Fruit fly (Drosophila melanogaster) whole organism, prepupa: ENCODE measurements around the gene Mvd.
"Not testable (repeated sequence)": the region's sequence is repeated elsewhere in the genome, so short reads cannot be mapped to it uniquely, and the experiment has no call there.

Experiments used
- CG11902 ChIP-seq: fragments of 200-800 bp; sonication (Bioruptor generic); optimal IDR thresholded peaks from 3 replicates; lab custom pipeline; 2016; ENCODE audit warnings: missing biosample characterization, missing genetic modification characterization
- CG16779 ChIP-seq: fragments of 200-800 bp; sonication (Bioruptor generic); optimal IDR thresholded peaks from 3 replicates; lab custom pipeline; 2017; ENCODE audit warnings: missing biosample characterization, mild to moderate bottlenecking, missing genetic modification characterization
- Met ChIP-seq: fragments of 200-800 bp; sonication (Bioruptor generic); optimal IDR thresholded peaks from 3 replicates; lab custom pipeline; 2016; ENCODE audit warnings: missing biosample characterization, missing genetic modification characterization
- Sox102F ChIP-seq: fragments of 200-800 bp; sonication (Bioruptor generic); optimal IDR thresholded peaks from 2 replicates; lab custom pipeline; 2016; ENCODE audit warnings: missing biosample characterization, mild to moderate bottlenecking, missing genetic modification characterization
- cyc ChIP-seq: fragments of 200-800 bp; sonication (Bioruptor generic); optimal IDR thresholded peaks from 3 replicates; lab custom pipeline; 2016; ENCODE audit warnings: missing biosample characterization, missing genetic modification characterization

DNA sequence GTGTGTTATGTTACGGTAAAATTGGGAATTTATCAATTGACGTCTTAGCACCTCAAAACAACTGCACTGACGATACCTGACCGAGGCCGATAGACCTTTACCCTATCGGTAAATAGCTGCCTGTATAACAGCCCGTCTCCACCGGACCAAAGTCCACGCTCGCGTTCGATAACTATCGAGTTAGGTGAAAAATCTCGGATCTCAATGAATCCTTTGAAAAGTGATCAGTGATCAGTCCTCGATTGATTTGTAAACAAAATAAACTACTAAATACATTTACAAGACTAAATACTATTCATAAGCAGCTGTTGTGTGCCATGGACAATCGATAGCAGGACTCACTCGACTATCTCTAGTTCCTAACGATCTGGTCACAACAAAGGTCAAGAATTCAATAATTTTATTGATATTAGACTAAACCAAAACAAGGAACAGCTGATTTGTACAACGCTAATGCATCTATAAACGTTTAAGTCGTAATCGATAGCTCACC is 47.0 kb downstream of the Mvd start, which contains the start of gene sordd1:
- not testable (repeated sequence) for TF ChIP-seq CG11902 (GFP tag; lab: Kevin White, UChicago); CG16779; Met (GFP tag; lab: Kevin White, UChicago); cyc (GFP tag; lab: Kevin White, UChicago); Sox102F (GFP tag; lab: Kevin White, UChicago)
